Fruit fly (Drosophila melanogaster): ENCODE results near the gene CG32579.

The CG32579 gene

DNA sequence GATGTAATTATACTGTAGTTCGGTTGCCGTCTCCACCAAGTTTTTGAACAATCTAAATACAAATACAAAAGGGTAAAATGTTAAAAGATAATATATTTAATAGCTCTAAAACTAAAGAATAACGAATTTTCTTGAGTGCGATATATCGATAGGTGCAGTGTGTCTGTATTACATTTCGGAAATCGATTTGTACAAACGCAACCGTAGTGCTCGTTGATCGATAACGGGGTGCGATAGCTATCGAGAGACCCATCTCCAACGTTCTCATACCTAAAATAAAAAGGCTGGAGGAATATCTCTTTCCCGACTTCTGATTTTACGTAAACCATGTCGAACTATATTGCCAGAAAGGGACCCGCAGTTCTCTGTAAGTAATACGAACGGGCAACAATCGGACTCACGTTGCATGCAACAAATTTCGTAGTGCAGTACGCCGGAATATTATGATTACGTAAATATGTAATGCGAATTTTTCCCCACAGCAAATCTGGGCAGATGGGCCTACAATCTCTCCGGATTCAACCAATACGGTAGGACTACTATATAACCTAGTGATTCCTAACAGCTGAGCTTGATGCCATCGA, 36.9 kb upstream of the CG32579 start, which contains the start of gene UQCR-14 (continued):
- no peak for TF ChIP-seq Trl (optimal IDR thresholded peaks at IDR 0.05)
- TF ChIP-seq Trl (GFP tag; optimal IDR thresholded peaks at IDR 0.05) = no peak
- TF ChIP-seq CG3407 (GFP tag; optimal IDR thresholded peaks at IDR 0.05) = no peak
- TF ChIP-seq Hmx (GFP tag; optimal IDR thresholded peaks at IDR 0.05) = no peak
- no peak for TF ChIP-seq CG10321 (GFP tag; IDR thresholded peaks at IDR 0.05)
- TF ChIP-seq D19A (tag; optimal IDR thresholded peaks at IDR 0.05) = peak; percentile 12
- TF ChIP-seq cato (GFP tag; optimal IDR thresholded peaks at IDR 0.05; ENCODE audit: borderline replicate concordance) = no peak
- peak; percentile 17; the same call in 1 of the 2 replicates for TF ChIP-seq CG10366 (GFP tag; IDR thresholded peaks at IDR 0.05)
- TF ChIP-seq wor (GFP tag; IDR thresholded peaks at IDR 0.05) = no peak
- TF ChIP-seq exex (tag; optimal IDR thresholded peaks at IDR 0.05) = no peak
- no peak for TF ChIP-seq ac (GFP tag; optimal IDR thresholded peaks at IDR 0.05)
- peak; percentile 99 for TF ChIP-seq CG34224 (GFP tag; IDR thresholded peaks at IDR 0.05; ENCODE audit: partially characterized antibody)
- TF ChIP-seq CG17802 (tag; optimal IDR thresholded peaks at IDR 0.05) = peak; percentile 22
- no peak for TF ChIP-seq prd (optimal IDR thresholded peaks at IDR 0.05)
- no peak for TF ChIP-seq prd (GFP tag; IDR thresholded peaks at IDR 0.05)
- TF ChIP-seq CG10979 (tag; optimal IDR thresholded peaks at IDR 0.05) = peak; percentile 32
- peak; percentile 25 for TF ChIP-seq CG34376 (GFP tag; optimal IDR thresholded peaks at IDR 0.05)
- TF ChIP-seq Chrac-16 (GFP tag; optimal IDR thresholded peaks at IDR 0.05) = peak; percentile 9
- TF ChIP-seq CG7963 (GFP tag; IDR thresholded peaks at IDR 0.05; ENCODE audit: partially characterized antibody) = peak; percentile 96
- peak; percentile 28 for TF ChIP-seq CG4424 (GFP tag; optimal IDR thresholded peaks at IDR 0.05)
- peak; percentile 33 for TF ChIP-seq CG8924 (tag; optimal IDR thresholded peaks at IDR 0.05)
- no peak for TF ChIP-seq CG11504 (tag; optimal IDR thresholded peaks at IDR 0.05)
- TF ChIP-seq Dek (tag; optimal IDR thresholded peaks at IDR 0.05) = peak; percentile 55
- TF ChIP-seq CG5953 (GFP tag; IDR thresholded peaks at IDR 0.05) = 0 out of 2 replicates have a peak, but pooled peaks have one; percentile 6
- TF ChIP-seq CG7839 (tag; optimal IDR thresholded peaks at IDR 0.05) = no peak
- TF ChIP-seq grn (GFP tag; optimal IDR thresholded peaks at IDR 0.05) = peak; percentile 7
- TF ChIP-seq insv (GFP tag; optimal IDR thresholded peaks at IDR 0.05) = peak in 1 of 2 experiments; percentile 2
- TF ChIP-seq CG12071 (GFP tag; optimal IDR thresholded peaks at IDR 0.05) = no peak
- TF ChIP-seq CG15601 (tag; optimal IDR thresholded peaks at IDR 0.05) = no peak
- no peak for TF ChIP-seq CG15696 (tag; optimal IDR thresholded peaks at IDR 0.05)
- TF ChIP-seq NfI (GFP tag; optimal IDR thresholded peaks at IDR 0.05) = peak; percentile 4
- TF ChIP-seq CG7987 (GFP tag; optimal IDR thresholded peaks at IDR 0.05) = peak; percentile 3
- peak; percentile 66 for TF ChIP-seq Dbx (GFP tag; IDR thresholded peaks at IDR 0.05)
- peak; percentile 98 for TF ChIP-seq CG16813 (GFP tag; IDR thresholded peaks at IDR 0.05; ENCODE audit: partially characterized antibody)
- TF ChIP-seq Fer2 (tag; optimal IDR thresholded peaks at IDR 0.05) = no peak
- TF ChIP-seq pfk (GFP tag; optimal IDR thresholded peaks at IDR 0.05) = peak; percentile 65
- TF ChIP-seq Dp (GFP tag; optimal IDR thresholded peaks at IDR 0.05) = peak; percentile 59
- TF ChIP-seq CG9817 (tag; optimal IDR thresholded peaks at IDR 0.05) = no peak
- peak; percentile 52 for TF ChIP-seq lilli (GFP tag; optimal IDR thresholded peaks at IDR 0.05)
- TF ChIP-seq al (GFP tag; IDR thresholded peaks at IDR 0.05) = peak; percentile 25; the same call in 1 of the 2 replicates
- peak; percentile 97 for TF ChIP-seq hb (GFP tag; IDR thresholded peaks at IDR 0.05; ENCODE audit: partially characterized antibody)
- no peak for TF ChIP-seq CG8944 (GFP tag; optimal IDR thresholded peaks at IDR 0.05)
- TF ChIP-seq CG12104 (GFP tag; optimal IDR thresholded peaks at IDR 0.05) = no peak
- TF ChIP-seq HHEX (GFP tag; optimal IDR thresholded peaks at IDR 0.05) = no peak
- TF ChIP-seq CG1529 (GFP tag; optimal IDR thresholded peaks at IDR 0.05) = no peak
- no peak for TF ChIP-seq az2 (GFP tag; optimal IDR thresholded peaks at IDR 0.05)
- TF ChIP-seq Adf1 (GFP tag; IDR thresholded peaks at IDR 0.05) = peak; percentile 34; the same call in 1 of the 2 replicates
- peak; percentile 80 for TF ChIP-seq HmgZ (tag; optimal IDR thresholded peaks at IDR 0.05)
- TF ChIP-seq chm (GFP tag; IDR thresholded peaks at IDR 0.05) = no peak
- TF ChIP-seq CG10267 (tag; optimal IDR thresholded peaks at IDR 0.05) = peak; percentile 70
